Worm (Caenorhabditis elegans) whole organism, L3 larva: ENCODE data around the gene irld-2.

Source experiments
- nhr-11 ChIP-seq: fragments of 150-350 bp; optimal IDR thresholded peaks from 2 replicates; lab custom pipeline; 2014; ENCODE audit warnings: missing biosample characterization, missing genetic modification characterization
- nhr-237 ChIP-seq: fragments of 150-350 bp; optimal IDR thresholded peaks from 2 replicates; lab custom pipeline; 2014; ENCODE audit warnings: missing biosample characterization, missing genetic modification characterization
- pqm-1 ChIP-seq: fragments of 150-350 bp; optimal IDR thresholded peaks from 2 replicates; lab custom pipeline; 2017; ENCODE audit warnings: missing biosample characterization, missing genetic modification characterization, inconsistent platforms

DNA sequence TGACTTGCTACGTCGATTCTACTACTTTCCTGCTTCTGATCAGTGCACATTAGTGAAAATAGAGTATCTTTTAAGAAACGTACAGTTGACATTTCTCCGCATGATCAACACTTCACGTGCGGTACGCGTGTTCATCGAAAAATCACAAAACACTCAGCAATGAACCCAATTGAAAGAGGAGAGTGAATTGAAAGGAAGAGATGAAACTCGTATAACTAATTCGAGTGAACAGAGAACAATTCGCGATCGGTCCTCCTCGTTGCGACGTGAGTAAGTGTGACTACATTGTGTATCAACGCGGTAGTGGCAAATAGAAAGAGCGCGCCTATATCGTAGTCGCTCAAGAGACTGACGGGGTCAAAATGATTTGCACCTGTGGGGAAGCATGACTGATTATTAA is 41.3 kb downstream of the irld-2 start:
- TF ChIP-seq nhr-11 (tag; lab: Kevin White, UChicago) (peak; percentile 52), nhr-237 (tag; lab: Kevin White, UChicago) (no peak), pqm-1 (tag; lab: Kevin White, UChicago) (peak; percentile 84)
